Fruit fly (Drosophila melanogaster) whole organism: ENCODE data around the gene CG5167.

Experiments
- CG8478 ChIP-seq: fragments of >200 bp; optimal IDR thresholded peaks from 2 replicates; lab custom pipeline; 2018; ENCODE audit warnings: inconsistent platforms
- Dll ChIP-seq: fragments of >200 bp; optimal IDR thresholded peaks from 2 replicates; lab custom pipeline; 2017
- pan ChIP-seq: fragments of >200 bp; optimal IDR thresholded peaks from 2 replicates; lab custom pipeline; 2017
- psq ChIP-seq: fragments of >200 bp; optimal IDR thresholded peaks from 2 replicates; lab custom pipeline; 2017
- usp ChIP-seq: fragments of >200 bp; optimal IDR thresholded peaks from 2 replicates; lab custom pipeline; 2017; ENCODE audit warnings: missing biosample characterization, missing genetic modification characterization, mixed read lengths

DNA sequence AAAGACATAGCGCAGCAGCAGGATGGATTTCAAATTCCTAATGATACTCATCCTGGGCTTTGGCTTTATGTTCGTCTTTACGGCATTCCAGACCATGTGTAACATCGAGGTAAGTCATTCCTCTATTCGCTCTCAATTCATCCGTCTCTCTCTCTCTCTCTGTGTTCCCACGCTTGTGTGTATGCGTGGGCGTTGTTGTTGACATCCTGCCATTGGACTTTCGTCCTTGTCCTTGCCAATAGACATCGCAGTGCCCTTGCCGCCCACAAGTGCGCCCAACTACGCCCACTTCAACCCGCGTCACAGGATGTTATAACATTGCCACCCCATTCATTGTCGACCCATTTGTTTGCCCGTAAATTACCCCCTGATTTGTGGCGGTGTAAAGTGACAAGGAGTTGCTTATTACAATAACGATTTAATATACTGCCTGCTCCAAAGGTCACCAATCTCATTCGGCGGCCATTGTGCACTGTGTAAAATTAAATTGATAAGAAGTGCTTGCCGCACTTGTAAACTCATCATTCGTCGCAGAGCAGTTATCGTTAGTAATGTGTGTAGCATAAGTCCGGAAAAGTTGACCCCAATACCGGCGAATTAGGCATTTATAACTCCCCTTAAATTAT lies 43.4 kb downstream of the CG5167 start:
- TF ChIP-seq usp (GFP tag; lab: Kevin White, UChicago) (no peak), pan (lab: Kevin White, UChicago) (no peak), psq (no peak), CG8478 (lab: Kevin White, UChicago) (no peak), Dll (lab: Kevin White, UChicago) (no peak)
